Fruit fly (Drosophila melanogaster): ENCODE results near the gene Spn77Bc.

- no peak for TF ChIP-seq CG6854 (GFP tag; optimal IDR thresholded peaks at IDR 0.05)
- no peak for TF ChIP-seq Ets96B (tag; optimal IDR thresholded peaks at IDR 0.05)
- no peak for TF ChIP-seq topi (GFP tag; optimal IDR thresholded peaks at IDR 0.05)
- no peak for TF ChIP-seq CG3919 (GFP tag; optimal IDR thresholded peaks at IDR 0.05)
- no peak for TF ChIP-seq Hr4 (GFP tag; optimal IDR thresholded peaks at IDR 0.05)
- no peak for TF ChIP-seq Gug (GFP tag; IDR thresholded peaks at IDR 0.05)
- no peak for TF ChIP-seq Hr39 (GFP tag; optimal IDR thresholded peaks at IDR 0.05)
- no peak for TF ChIP-seq OdsH (GFP tag; optimal IDR thresholded peaks at IDR 0.05)
- no peak for TF ChIP-seq CG1621 (tag; optimal IDR thresholded peaks at IDR 0.05)
- TF ChIP-seq fkh (GFP tag; optimal IDR thresholded peaks at IDR 0.05): no peak
Observed at dm6 chr3L:20375467-20375866, 33.0 kb downstream of the Spn77Bc start.
